Worm (Caenorhabditis elegans) whole organism, young adult: ENCODE results near the gene rbm-34.
A peak's percentile ranks its signal among the peaks of the same experiment; 100 is the strongest.

Experiments
- B0261.1 ChIP-seq: sonication (generic microtip); optimal IDR thresholded peaks from 2 replicates; lab custom pipeline; 2016; ENCODE audit warnings: mild to moderate bottlenecking, missing genetic modification characterization, moderate library complexity, missing compliant biosample characterization
- F33H1.4 ChIP-seq: fragments of 200-800 bp; sonication (Bioruptor generic); IDR thresholded peaks from 2 replicates; pipeline ENCODE4 v1.3.6; 2022; ENCODE audit warnings: missing genetic modification reagents, missing genetic modification characterization, missing compliant biosample characterization
- F49E8.2 ChIP-seq: sonication (generic microtip); optimal IDR thresholded peaks from 3 replicates; lab custom pipeline; 2017; ENCODE audit warnings: missing genetic modification characterization, mild to moderate bottlenecking, missing compliant biosample characterization, antibody characterized with exemption, moderate library complexity; ENCODE audit not compliant: insufficient read depth
- Y79H2A.3 ChIP-seq: fragments of 200-800 bp; sonication (Bioruptor generic); conservative IDR thresholded peaks from 2 replicates; pipeline ENCODE4 v1.3.6; 2022; ENCODE audit warnings: missing genetic modification reagents, missing genetic modification characterization, missing compliant biosample characterization
- ama-1 ChIP-seq, 3 experiments: fragments of 150-350 bp in 1 of 3; sonication (generic microtip) in 2 of 3; optimal IDR thresholded peaks; 2 replicates each; lab custom pipeline; 2014 to 2018; ENCODE audit warnings: missing biosample characterization in 2 of 3, missing genetic modification characterization in 2 of 3, missing genetic modification reagents in 2 of 3
- aptf-2 ChIP-seq: fragments of 200-800 bp; sonication (Bioruptor generic); conservative IDR thresholded peaks from 2 replicates; pipeline ENCODE4 v1.3.6; 2022; ENCODE audit warnings: missing genetic modification reagents, missing genetic modification characterization, missing compliant biosample characterization
- atf-7 ChIP-seq: sonication (generic microtip); optimal IDR thresholded peaks from 2 replicates; lab custom pipeline; 2017; ENCODE audit warnings: mild to moderate bottlenecking, missing genetic modification characterization, missing compliant biosample characterization
- ccch-3 ChIP-seq: fragments of 200-800 bp; sonication (Bioruptor generic); optimal IDR thresholded peaks from 2 replicates; lab custom pipeline; 2018; ENCODE audit warnings: mild to moderate bottlenecking, missing genetic modification characterization, missing compliant biosample characterization
- cebp-1 ChIP-seq, 2 experiments: fragments of 200-800 bp in 1 of 2; sonication (Bioruptor generic) in 1 of 2; sonication (generic microtip) in 1 of 2; IDR thresholded peaks in 1 of 2; optimal IDR thresholded peaks in 1 of 2; 2 replicates each; pipeline versions ENCODE4 v1.3.6 to Lab custom; 2017 to 2022; ENCODE audit warnings: missing compliant biosample characterization in 2 of 2, missing genetic modification characterization in 2 of 2, mild to moderate bottlenecking in 1 of 2, missing genetic modification reagents in 1 of 2, moderate library complexity in 1 of 2
- ceh-91 ChIP-seq: fragments of 200-800 bp; sonication (Bioruptor generic); IDR thresholded peaks from 2 replicates; pipeline ENCODE4 v1.3.6; 2022; ENCODE audit warnings: missing genetic modification reagents, missing genetic modification characterization, missing compliant biosample characterization
- dox-1 ChIP-seq: fragments of 200-800 bp; sonication (Bioruptor generic); IDR thresholded peaks from 2 replicates; pipeline ENCODE4 v1.3.6; 2022; ENCODE audit warnings: missing genetic modification reagents, missing genetic modification characterization, missing compliant biosample characterization
- dpff-1 ChIP-seq: sonication (generic microtip); optimal IDR thresholded peaks from 2 replicates; lab custom pipeline; 2017; ENCODE audit warnings: mild to moderate bottlenecking, missing genetic modification characterization, missing compliant biosample characterization
- ets-4 ChIP-seq: fragments of 200-800 bp; sonication (Bioruptor generic); optimal IDR thresholded peaks from 2 replicates; lab custom pipeline; 2018; ENCODE audit warnings: mild to moderate bottlenecking, missing genetic modification characterization, missing compliant biosample characterization
- fkh-3 ChIP-seq: sonication (generic microtip); optimal IDR thresholded peaks from 2 replicates; lab custom pipeline; 2016; ENCODE audit warnings: mild to moderate bottlenecking, missing genetic modification characterization, missing compliant biosample characterization
- hmg-20 ChIP-seq: fragments of 200-800 bp; sonication (Bioruptor generic); IDR thresholded peaks from 2 replicates; pipeline ENCODE4 v1.3.6; 2022; ENCODE audit warnings: missing genetic modification reagents, missing genetic modification characterization, missing compliant biosample characterization
- let-526 ChIP-seq: fragments of 200-800 bp; sonication (Bioruptor generic); IDR thresholded peaks from 2 replicates; pipeline ENCODE4 v1.3.6; 2022; ENCODE audit warnings: missing genetic modification reagents, missing genetic modification characterization, missing compliant biosample characterization
- let-607 ChIP-seq, 2 experiments: fragments of 200-800 bp in 1 of 2; sonication (Bioruptor generic) in 1 of 2; sonication (generic microtip) in 1 of 2; optimal IDR thresholded peaks; 2 replicates each; lab custom pipeline; 2016 to 2018; ENCODE audit warnings: mild to moderate bottlenecking in 2 of 2, missing compliant biosample characterization in 2 of 2, missing genetic modification characterization in 2 of 2, moderate library complexity in 2 of 2, missing genotype in 1 of 2
- lsl-1 ChIP-seq: fragments of 200-800 bp; sonication (Bioruptor generic); optimal IDR thresholded peaks from 2 replicates; lab custom pipeline; 2018; ENCODE audit warnings: mild to moderate bottlenecking, missing genetic modification characterization, moderate library complexity, missing compliant biosample characterization
- madf-6 ChIP-seq: fragments of 200-800 bp; sonication (Bioruptor generic); IDR thresholded peaks from 2 replicates; pipeline ENCODE4 v1.3.6; 2022; ENCODE audit warnings: missing genetic modification reagents, missing genetic modification characterization, missing compliant biosample characterization
- madf-8 ChIP-seq: fragments of 200-800 bp; sonication (Bioruptor generic); conservative IDR thresholded peaks from 2 replicates; pipeline ENCODE4 v1.3.6; 2022; ENCODE audit warnings: missing genetic modification reagents, missing genetic modification characterization, missing compliant biosample characterization
- mxl-1 ChIP-seq: sonication (generic microtip); optimal IDR thresholded peaks from 2 replicates; lab custom pipeline; 2016; ENCODE audit warnings: missing genetic modification characterization, missing compliant biosample characterization
- nfya-2 ChIP-seq: fragments of 200-800 bp; sonication (Bioruptor generic); IDR thresholded peaks from 2 replicates; pipeline ENCODE4 v1.3.6; 2022; ENCODE audit warnings: missing genetic modification reagents, missing genetic modification characterization, missing compliant biosample characterization
- nhr-120 ChIP-seq: fragments of 200-800 bp; sonication (Bioruptor generic); IDR thresholded peaks from 2 replicates; pipeline ENCODE4 v1.3.6; 2022; ENCODE audit warnings: missing genetic modification characterization, missing compliant biosample characterization
- nhr-80 ChIP-seq: sonication (generic microtip); optimal IDR thresholded peaks from 2 replicates; lab custom pipeline; 2016; ENCODE audit warnings: missing genetic modification characterization, missing compliant biosample characterization
- rcor-1 ChIP-seq: fragments of 200-800 bp; sonication (Bioruptor generic); IDR thresholded peaks from 2 replicates; pipeline ENCODE4 v1.3.6; 2022; ENCODE audit warnings: missing genetic modification reagents, missing genetic modification characterization, missing compliant biosample characterization
- rec-8 ChIP-seq, 2 experiments: sonication (generic microtip); optimal IDR thresholded peaks; 2 replicates each; lab custom pipeline; 2016; ENCODE audit warnings: mild to moderate bottlenecking in 2 of 2, missing genetic modification characterization in 2 of 2, missing genetic modification reagents in 2 of 2, missing genotype in 2 of 2, missing biosample characterization in 1 of 2, missing compliant biosample characterization in 1 of 2, moderate library complexity in 1 of 2
- rpc-1 ChIP-seq, 2 experiments: fragments of 150-350 bp in 1 of 2; sonication (generic microtip) in 1 of 2; optimal IDR thresholded peaks; 2 replicates each; lab custom pipeline; 2014 to 2018; ENCODE audit warnings: missing biosample characterization in 1 of 2, missing genetic modification characterization in 1 of 2, missing genetic modification reagents in 1 of 2, missing genotype in 1 of 2
- sdz-38 ChIP-seq: sonication (generic microtip); optimal IDR thresholded peaks from 2 replicates; lab custom pipeline; 2016; ENCODE audit warnings: missing genotype, missing genetic modification characterization, missing compliant biosample characterization
- sptf-2 ChIP-seq: fragments of 200-800 bp; sonication (Bioruptor generic); optimal IDR thresholded peaks from 2 replicates; lab custom pipeline; 2018; ENCODE audit warnings: mild to moderate bottlenecking, missing genetic modification characterization, missing compliant biosample characterization
- tbp1 ChIP-seq: fragments of 200-800 bp; sonication (Bioruptor generic); optimal IDR thresholded peaks from 2 replicates; lab custom pipeline; 2018; ENCODE audit warnings: mild to moderate bottlenecking, missing genetic modification characterization, missing compliant biosample characterization
- unc-130 ChIP-seq: sonication (generic microtip); optimal IDR thresholded peaks from 2 replicates; lab custom pipeline; 2016; ENCODE audit warnings: missing genetic modification reagents, missing genetic modification characterization, missing compliant biosample characterization
- xnd-1 ChIP-seq: sonication (generic microtip); optimal IDR thresholded peaks from 2 replicates; lab custom pipeline; 2016; ENCODE audit warnings: missing genotype, missing genetic modification reagents, missing genetic modification characterization, missing compliant biosample characterization
- ztf-26 ChIP-seq: sonication (generic microtip); optimal IDR thresholded peaks from 2 replicates; lab custom pipeline; 2017; ENCODE audit warnings: missing genetic modification characterization, missing compliant biosample characterization
- ztf-6 ChIP-seq: fragments of 200-800 bp; sonication (Bioruptor generic); IDR thresholded peaks from 2 replicates; pipeline ENCODE4 v1.3.6; 2022; ENCODE audit warnings: missing genetic modification reagents, missing genetic modification characterization, missing compliant biosample characterization

rbm-34 gene

DNA sequence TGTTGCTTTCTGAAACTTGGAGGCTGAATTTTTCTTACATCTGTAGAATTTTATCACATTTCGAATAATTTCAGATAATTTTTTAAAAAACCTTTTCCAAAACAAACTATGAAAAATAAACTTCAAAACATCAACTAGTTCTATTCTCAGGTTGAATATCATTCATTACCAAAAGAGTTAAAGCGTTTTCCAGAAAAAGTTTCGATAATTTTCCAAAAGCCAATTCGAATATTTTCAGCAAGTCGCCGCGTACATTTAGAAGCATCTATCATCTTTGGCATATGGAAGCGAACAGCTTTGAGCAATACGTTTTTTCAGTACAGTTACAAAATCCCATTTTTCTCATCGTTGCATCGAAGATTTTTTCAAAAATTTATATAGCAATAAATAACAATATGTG, 48.3 kb upstream of the rbm-34 start (continued):
- TF ChIP-seq ztf-6 (GFP tag; lab: Robert Waterston, UW) (no peak), xnd-1 (tag; lab: Kevin White, UChicago) (no peak), ama-1 (optimal IDR thresholded peaks at IDR 0.05; lab: Kevin White, UChicago) (peak; percentile 49), ama-1 (GFP tag; optimal IDR thresholded peaks at IDR 0.05; lab: Kevin White, UChicago) (no peak)

DNA sequence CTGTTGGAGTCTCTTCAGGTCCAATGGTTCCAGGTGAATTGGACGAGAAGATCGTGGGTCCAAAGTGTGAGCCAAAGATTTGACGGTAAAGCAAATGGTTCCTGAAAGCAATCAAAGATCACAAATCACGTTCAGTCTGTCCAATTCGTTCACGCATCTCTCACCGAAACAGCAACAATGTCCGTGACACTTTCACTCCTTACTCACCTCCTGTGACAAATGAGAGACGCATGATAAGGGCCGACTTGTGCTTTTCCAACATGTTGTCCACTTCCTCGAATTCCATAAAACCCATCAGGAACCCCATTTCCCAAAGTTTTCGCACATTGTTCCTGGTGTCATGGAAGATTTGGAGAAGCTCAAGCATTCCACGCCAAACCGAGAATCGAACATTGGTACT, 44.8 kb upstream of the rbm-34 start:
- TF ChIP-seq nhr-80 (tag; lab: Kevin White, UChicago), result peak; percentile 76
- no peak for TF ChIP-seq nfya-2 (GFP tag; lab: Robert Waterston, UW)
- TF ChIP-seq, all 124 proteins: peak for 1

DNA sequence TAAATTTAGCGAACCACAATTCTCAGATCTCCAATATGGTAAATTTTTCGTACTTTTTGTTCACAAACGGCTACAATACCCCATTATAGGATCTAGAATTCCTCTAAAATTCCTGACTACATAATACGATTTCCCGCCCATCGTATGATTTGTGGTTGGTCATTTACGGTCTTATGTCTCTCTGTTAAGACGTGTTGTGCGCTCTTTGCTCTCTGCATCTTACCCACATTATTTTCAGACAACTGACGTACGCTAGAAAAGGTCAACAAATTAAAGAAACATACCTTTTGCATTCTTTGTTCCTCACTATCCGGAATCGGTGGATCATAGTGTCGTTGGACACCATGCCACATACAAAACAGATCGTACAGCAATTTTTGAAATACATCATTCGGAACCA, 42.2 kb upstream of the rbm-34 start:
- TF ChIP-seq rcor-1 (GFP tag; lab: Robert Waterston, UW) (no peak), nhr-80 (tag; lab: Kevin White, UChicago) (peak; percentile 36), sdz-38 (tag; lab: Kevin White, UChicago) (no peak), hmg-20 (GFP tag; lab: Robert Waterston, UW) (no peak)

DNA sequence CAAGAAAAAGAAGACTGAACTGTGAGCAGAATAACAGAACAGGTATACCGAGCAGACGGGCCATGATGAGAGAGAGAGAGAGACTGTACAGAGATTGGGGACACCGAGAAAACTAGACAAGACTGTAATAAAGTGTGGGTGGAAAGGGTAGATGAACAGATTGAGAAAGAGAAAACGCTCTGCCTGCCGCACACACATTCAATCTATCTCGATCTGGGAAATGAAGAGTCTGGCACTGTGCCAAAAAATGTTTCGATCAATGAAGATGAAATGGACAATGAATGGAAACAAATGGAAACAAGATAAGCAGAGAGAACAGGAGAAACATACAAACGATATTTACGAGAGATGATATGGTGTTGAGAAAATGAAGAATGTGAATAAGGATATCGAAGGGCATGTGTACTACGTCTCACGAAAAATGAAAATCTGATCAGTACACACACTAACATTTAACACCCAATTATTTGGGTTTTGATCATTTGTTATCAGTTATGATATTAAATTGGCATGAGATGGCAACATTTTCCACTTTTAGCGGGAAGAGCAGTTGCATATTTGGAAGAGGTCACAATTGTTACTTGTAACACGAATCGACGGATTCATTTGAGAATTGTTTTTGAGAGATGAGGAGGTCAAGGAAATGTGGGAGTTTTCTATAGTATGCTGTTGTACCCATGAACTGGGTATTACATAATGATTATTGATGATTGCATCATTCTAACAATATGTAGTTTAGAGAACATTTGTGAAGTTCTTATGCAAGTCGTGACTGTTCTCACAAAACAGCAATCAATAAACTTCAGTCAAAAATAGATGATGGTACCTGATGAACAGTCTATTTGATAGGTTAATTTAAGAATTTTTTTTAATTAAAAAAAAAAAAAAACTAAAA, 40.1 kb upstream of the rbm-34 start:
- peak; percentile 50 for TF ChIP-seq nhr-80 (tag; lab: Kevin White, UChicago)
- no peak for TF ChIP-seq let-526
- no peak for TF ChIP-seq unc-130
- TF ChIP-seq sptf-2 (GFP tag; lab: Kevin White, UChicago), result no peak

DNA sequence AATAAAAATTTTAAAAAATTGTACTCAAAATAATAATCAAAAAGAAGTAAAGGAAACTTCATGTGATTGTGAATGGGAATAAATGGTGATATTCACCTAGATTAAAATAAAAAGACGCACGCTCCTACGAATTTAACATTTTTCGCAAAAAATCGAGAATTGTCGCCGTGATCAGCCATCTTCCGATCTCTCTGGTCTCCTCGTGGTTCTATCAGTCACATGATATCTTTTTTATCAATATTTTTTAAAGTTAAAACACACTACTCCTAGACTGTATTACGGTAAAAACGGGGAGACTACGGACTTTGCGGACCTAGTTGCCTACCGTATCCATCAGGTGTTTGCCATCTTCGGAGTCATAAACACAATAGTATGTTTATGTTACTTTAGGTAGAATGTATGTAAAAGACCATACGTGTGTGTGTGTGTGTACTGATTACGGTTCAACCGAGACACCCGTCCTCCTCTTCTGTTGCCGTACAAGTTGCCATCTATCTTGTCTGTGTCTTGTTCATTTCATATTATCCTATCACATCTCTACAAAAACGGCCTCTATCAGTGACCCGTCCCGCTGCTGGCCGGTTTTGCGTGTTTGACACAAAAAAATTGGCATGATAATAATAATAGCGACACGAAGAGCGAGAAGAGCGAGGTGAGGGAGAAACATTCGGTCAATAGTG, 38.6 kb upstream of the rbm-34 start, which contains the start of gene T12G3.2:
Gene T12G3.2, minus strand, starts transcription at position 444 of the 680 bp plus-strand sequence.
- TF ChIP-seq ztf-26 (tag; lab: Kevin White, UChicago) (no peak), let-607 (tag; optimal IDR thresholded peaks at IDR 0.05; lab: Kevin White, UChicago) (peak; percentile 15 to 52), ets-4 (GFP tag; lab: Kevin White, UChicago) (peak; percentile 44), dox-1 (GFP tag; lab: Robert Waterston, UW) (peak; percentile 74), nhr-80 (tag; lab: Kevin White, UChicago) (peak; percentile 98), F49E8.2 (tag; lab: Kevin White, UChicago) (no peak), cebp-1 (GFP tag; IDR thresholded peaks at IDR 0.05; lab: Robert Waterston, UW) (no peak), cebp-1 (tag; optimal IDR thresholded peaks at IDR 0.05; lab: Kevin White, UChicago) (peak; percentile 43), atf-7 (tag; lab: Kevin White, UChicago) (peak; percentile 10), tbp1 (peak; percentile 18), aptf-2 (no peak), mxl-1 (tag; lab: Kevin White, UChicago) (no peak)

DNA sequence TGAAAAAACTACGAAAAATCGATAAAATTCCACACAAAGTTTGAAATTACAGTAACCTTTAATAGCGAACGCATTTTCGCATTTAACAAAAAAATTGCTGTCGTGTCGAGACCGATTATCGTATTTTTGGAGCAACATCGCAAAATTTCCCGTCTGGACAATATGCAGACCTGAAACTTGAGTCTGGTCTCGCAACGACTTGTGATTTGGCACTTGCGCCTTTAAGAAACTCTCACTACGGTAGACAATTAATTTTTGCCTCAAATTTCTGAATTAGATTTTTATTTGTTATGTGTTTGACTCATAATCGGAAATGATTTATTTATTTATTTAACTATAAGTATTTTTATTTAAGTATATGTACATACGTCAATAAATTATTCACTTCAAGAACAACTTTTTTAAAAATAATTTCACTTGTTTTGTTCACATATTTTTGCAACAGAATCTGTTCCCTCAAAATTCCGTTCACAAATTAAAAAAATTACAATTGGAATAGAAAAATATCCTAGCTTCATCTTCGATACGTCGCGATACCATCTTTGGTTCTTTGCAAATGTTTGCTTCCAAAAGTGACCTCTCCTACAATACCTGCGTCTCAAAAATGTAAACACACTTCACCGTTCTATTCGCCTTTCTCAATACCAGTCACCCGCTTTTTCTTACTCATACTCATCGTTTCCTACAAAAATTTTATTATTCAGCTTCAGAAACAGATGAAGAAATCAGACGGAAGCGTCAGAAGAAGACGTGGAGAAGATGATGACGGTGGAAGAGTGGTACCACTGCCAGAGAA, 37.5 kb upstream of the rbm-34 start, which contains the start of gene T12G3.4:
Gene T12G3.4, plus strand, starts transcription at position 705 of the 796 bp plus-strand sequence.
- peak; percentile 57 for TF ChIP-seq xnd-1 (tag; lab: Kevin White, UChicago)
- TF ChIP-seq fkh-3 (tag; lab: Kevin White, UChicago), result no peak
- TF ChIP-seq madf-6, result peak; percentile 88
- TF ChIP-seq F33H1.4 (GFP tag; lab: Robert Waterston, UW), result peak; percentile 72
- TF ChIP-seq dpff-1, result no peak
- no peak for TF ChIP-seq rec-8 (tag; optimal IDR thresholded peaks at IDR 0.05; lab: Kevin White, UChicago)
- no peak for TF ChIP-seq Y79H2A.3 (GFP tag; lab: Robert Waterston, UW)
- peak; percentile 64; the same call in 1 of the 2 replicates for TF ChIP-seq ceh-91 (GFP tag; lab: Robert Waterston, UW)
- TF ChIP-seq ccch-3 (GFP tag; lab: Kevin White, UChicago), result no peak
- TF ChIP-seq madf-8, result peak; percentile 86
- no peak for TF ChIP-seq B0261.1 (tag; lab: Kevin White, UChicago)
- TF ChIP-seq lsl-1 (GFP tag; lab: Kevin White, UChicago), result peak; percentile 58
- no peak for TF ChIP-seq rpc-1 (optimal IDR thresholded peaks at IDR 0.05; lab: Kevin White, UChicago)
- TF ChIP-seq rpc-1 (tag; optimal IDR thresholded peaks at IDR 0.05; lab: Kevin White, UChicago), result no peak
- no peak for TF ChIP-seq nhr-120 (GFP tag; lab: Robert Waterston, UW)
